Worm (Caenorhabditis elegans): Measurements from ENCODE around the gene F26F12.2.

Gene F26F12.2

ce11 chrV:5876966-5877365 is 38.6 kb upstream of the F26F12.2 start:
- no peak for TF ChIP-seq C34F6.9 (tag; optimal IDR thresholded peaks at IDR 0.05)
- no peak for TF ChIP-seq crh-2 (tag; optimal IDR thresholded peaks at IDR 0.05)
- TF ChIP-seq alr-1 (tag; optimal IDR thresholded peaks at IDR 0.05): no peak
- no peak for TF ChIP-seq skn-1 (tag; optimal IDR thresholded peaks at IDR 0.05)
- TF ChIP-seq R02D3.7 (tag; optimal IDR thresholded peaks at IDR 0.05): no peak

ce11 chrV:5871759-5872158 is 33.3 kb upstream of the F26F12.2 start, which contains the start of gene C02G6.2:
Gene C02G6.2 (plus strand): TSS chrV:5872059.
- TF ChIP-seq lin-11 (tag; optimal IDR thresholded peaks at IDR 0.05): no peak
- TF ChIP-seq nhr-21 (tag; optimal IDR thresholded peaks at IDR 0.05): no peak
- TF ChIP-seq nhr-77 (tag; optimal IDR thresholded peaks at IDR 0.05): no peak
- TF ChIP-seq fos-1 (tag; optimal IDR thresholded peaks at IDR 0.05): no peak
- TF ChIP-seq ztf-4 (tag; optimal IDR thresholded peaks at IDR 0.05): no peak
- TF ChIP-seq lin-39 (tag; optimal IDR thresholded peaks at IDR 0.05): no peak
- TF ChIP-seq snpc-4 (tag; optimal IDR thresholded peaks at IDR 0.05): no peak
- no peak for TF ChIP-seq elt-3 (tag; optimal IDR thresholded peaks at IDR 0.05)
- TF ChIP-seq mbf-1 (tag; optimal IDR thresholded peaks at IDR 0.05): no peak
- no peak for TF ChIP-seq Y55F3AM.14 (GFP tag; optimal IDR thresholded peaks at IDR 0.05)
- TF ChIP-seq ZK546.5 (tag; optimal IDR thresholded peaks at IDR 0.05): no peak
- TF ChIP-seq ztf-1 (GFP tag; conservative IDR thresholded peaks at IDR 0.05): no peak
- no peak for TF ChIP-seq nhr-11 (tag; optimal IDR thresholded peaks at IDR 0.05)
- TF ChIP-seq sma-3 (GFP tag; optimal IDR thresholded peaks at IDR 0.05): no peak
- no peak for TF ChIP-seq aly-2 (tag; optimal IDR thresholded peaks at IDR 0.05)
- no peak for TF ChIP-seq nhr-23 (tag; optimal IDR thresholded peaks at IDR 0.05)
- TF ChIP-seq crh-2 (tag; optimal IDR thresholded peaks at IDR 0.05): no peak
- TF ChIP-seq nhr-12 (tag; optimal IDR thresholded peaks at IDR 0.05): no peak
- no peak for TF ChIP-seq nhr-237 (tag; optimal IDR thresholded peaks at IDR 0.05)

DNA sequence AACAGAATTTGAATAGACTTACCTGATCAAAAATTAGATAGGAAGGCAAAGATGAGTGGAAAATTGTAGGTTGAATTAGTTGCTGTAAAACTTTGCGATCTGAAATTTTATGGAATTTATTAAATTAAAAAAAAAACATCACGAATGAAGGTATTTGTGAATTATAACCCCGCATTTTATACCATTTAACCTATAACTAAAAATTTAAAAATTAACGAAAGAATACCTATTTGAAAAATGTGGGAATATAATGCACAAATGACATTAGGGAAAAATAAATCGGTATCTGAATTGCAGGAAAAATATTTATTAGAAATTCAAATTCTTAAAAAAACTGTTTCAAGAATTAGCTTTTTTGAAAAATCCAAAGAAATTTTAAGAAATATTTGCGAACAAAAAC is 30.8 kb upstream of the F26F12.2 start, which contains the start of gene F26F12.4:
Gene F26F12.4 (minus strand): TSS at position 101 of the 400 bp plus-strand sequence.
- TF ChIP-seq lin-39 (tag; optimal IDR thresholded peaks at IDR 0.05): no peak
- TF ChIP-seq Y55F3AM.14 (GFP tag; optimal IDR thresholded peaks at IDR 0.05): no peak
- no peak for TF ChIP-seq sma-3 (GFP tag; optimal IDR thresholded peaks at IDR 0.05)
- TF ChIP-seq nhr-77 (tag; optimal IDR thresholded peaks at IDR 0.05): no peak
- no peak for TF ChIP-seq F13H6.1 (tag; optimal IDR thresholded peaks at IDR 0.05)
- TF ChIP-seq unc-62 (GFP tag; optimal IDR thresholded peaks at IDR 0.05): no peak
- no peak for TF ChIP-seq nhr-25 (tag; optimal IDR thresholded peaks at IDR 0.05)
- TF ChIP-seq blmp-1 (tag; optimal IDR thresholded peaks at IDR 0.05; ENCODE audit: insufficient read depth): no peak
- TF ChIP-seq unc-39 (tag; optimal IDR thresholded peaks at IDR 0.05): no peak

- TF ChIP-seq crh-2 (tag; optimal IDR thresholded peaks at IDR 0.05) (no peak), nhr-23 (tag; optimal IDR thresholded peaks at IDR 0.05) (no peak), snpc-4 (tag; optimal IDR thresholded peaks at IDR 0.05) (no peak), unc-62 (GFP tag; optimal IDR thresholded peaks at IDR 0.05) (no peak), fos-1 (tag; optimal IDR thresholded peaks at IDR 0.05) (no peak)
Observed at ce11 chrV:5865085-5865484, 26.7 kb upstream of the F26F12.2 start, which contains the start of gene F26F12.5. Gene F26F12.5 (minus strand): TSS chrV:5865185.

- no peak for TF ChIP-seq peb-1 (tag; optimal IDR thresholded peaks at IDR 0.05)
- peak; percentile 77 for TF ChIP-seq unc-55 (GFP tag; optimal IDR thresholded peaks at IDR 0.05)
Observed at ce11 chrV:5862479-5863188, 24.2 kb upstream of the F26F12.2 start, which contains the start of gene F26F12.8. Gene F26F12.8 (minus strand): TSS chrV:5862529.

ce11 chrV:5852084-5852483 is 13.7 kb upstream of the F26F12.2 start:
- TF ChIP-seq nhr-25 (tag; optimal IDR thresholded peaks at IDR 0.05) (no peak), nhr-10 (tag; optimal IDR thresholded peaks at IDR 0.05) (no peak), blmp-1 (tag; optimal IDR thresholded peaks at IDR 0.05; ENCODE audit: insufficient read depth) (no peak), nhr-11 (tag; optimal IDR thresholded peaks at IDR 0.05) (no peak), nhr-6 (tag; optimal IDR thresholded peaks at IDR 0.05) (no peak), ztf-1 (GFP tag; conservative IDR thresholded peaks at IDR 0.05) (no peak), ztf-11 (tag; optimal IDR thresholded peaks at IDR 0.05) (no peak)
